Worm (Caenorhabditis elegans) whole organism, L3 larva: ENCODE results near the gene str-85.

Experiments used
- R02D3.7 ChIP-seq: fragments of 150-350 bp; optimal IDR thresholded peaks from 2 replicates; lab custom pipeline; 2014; ENCODE audit warnings: missing biosample characterization, missing genetic modification characterization
- ama-1 ChIP-seq: fragments of 150-350 bp; optimal IDR thresholded peaks from 2 replicates; lab custom pipeline; 2018
- ceh-16 ChIP-seq: sonication (generic microtip); optimal IDR thresholded peaks from 2 replicates; lab custom pipeline; 2017; ENCODE audit warnings: missing biosample characterization, missing genetic modification characterization
- ceh-82 ChIP-seq: fragments of 150-350 bp; optimal IDR thresholded peaks from 2 replicates; lab custom pipeline; 2014; ENCODE audit warnings: missing biosample characterization, missing genetic modification characterization
- ceh-9 ChIP-seq: sonication (generic microtip); optimal IDR thresholded peaks from 2 replicates; lab custom pipeline; 2018; ENCODE audit warnings: missing biosample characterization, missing genetic modification characterization
- egl-27 ChIP-seq: sonication (generic microtip); optimal IDR thresholded peaks from 4 replicates; lab custom pipeline; 2017; ENCODE audit warnings: missing biosample characterization, missing genetic modification reagents, missing genetic modification characterization
- egl-5 ChIP-seq: fragments of 150-350 bp; optimal IDR thresholded peaks from 2 replicates; lab custom pipeline; 2017; ENCODE audit warnings: missing biosample characterization, missing genetic modification reagents, missing genetic modification characterization, inconsistent platforms
- elt-2 ChIP-seq: sonication (generic microtip); optimal IDR thresholded peaks from 2 replicates; lab custom pipeline; 2016; ENCODE audit warnings: missing genetic modification reagents, mild to moderate bottlenecking, missing genetic modification characterization, missing compliant biosample characterization
- elt-3 ChIP-seq, 3 experiments: fragments of 150-350 bp in 1 of 3; sonication (generic microtip) in 2 of 3; optimal IDR thresholded peaks; 2 replicates in 2 of 3; 4 replicates in 1 of 3; lab custom pipeline; 2014 to 2017; ENCODE audit warnings: missing biosample characterization in 3 of 3, missing genetic modification characterization in 3 of 3
- eor-1 ChIP-seq, 2 experiments: fragments of 150-350 bp; optimal IDR thresholded peaks; 2 replicates each; lab custom pipeline; 2014 to 2018; ENCODE audit warnings: missing biosample characterization in 2 of 2, missing genetic modification characterization in 2 of 2
- fkh-2 ChIP-seq: fragments of 150-350 bp; optimal IDR thresholded peaks from 2 replicates; lab custom pipeline; 2014; ENCODE audit warnings: missing biosample characterization, missing genetic modification reagents, missing genetic modification characterization
- jun-1 ChIP-seq: fragments of 150-350 bp; optimal IDR thresholded peaks from 2 replicates; lab custom pipeline; 2014; ENCODE audit warnings: missing biosample characterization, missing genetic modification reagents, missing genetic modification characterization
- lin-15B ChIP-seq: fragments of 150-350 bp; optimal IDR thresholded peaks from 2 replicates; lab custom pipeline; 2014; ENCODE audit warnings: missing biosample characterization, missing genetic modification characterization
- lsy-12 ChIP-seq: sonication (generic microtip); optimal IDR thresholded peaks from 2 replicates; lab custom pipeline; 2016; ENCODE audit warnings: mild to moderate bottlenecking, missing genetic modification characterization, missing compliant biosample characterization
- mdl-1 ChIP-seq: fragments of 150-350 bp; optimal IDR thresholded peaks from 2 replicates; lab custom pipeline; 2014; ENCODE audit warnings: missing biosample characterization, missing genetic modification characterization
- mml-1 ChIP-seq: fragments of 150-350 bp; sonication (generic microtip); optimal IDR thresholded peaks from 3 replicates; lab custom pipeline; 2014; ENCODE audit warnings: missing biosample characterization, missing genetic modification characterization
- nfya-1 ChIP-seq: sonication (generic microtip); optimal IDR thresholded peaks from 2 replicates; lab custom pipeline; 2017; ENCODE audit warnings: missing genetic modification characterization, mild to moderate bottlenecking, missing compliant biosample characterization, antibody characterized with exemption, moderate library complexity; ENCODE audit not compliant: insufficient read depth
- nhr-12 ChIP-seq: fragments of 150-350 bp; optimal IDR thresholded peaks from 2 replicates; lab custom pipeline; 2014; ENCODE audit warnings: missing biosample characterization, missing genetic modification characterization
- nhr-23 ChIP-seq: fragments of 150-350 bp; optimal IDR thresholded peaks from 2 replicates; lab custom pipeline; 2014; ENCODE audit warnings: missing biosample characterization, missing genetic modification reagents, missing genetic modification characterization
- nhr-237 ChIP-seq: fragments of 150-350 bp; optimal IDR thresholded peaks from 2 replicates; lab custom pipeline; 2014; ENCODE audit warnings: missing biosample characterization, missing genetic modification characterization
- nhr-25 ChIP-seq: sonication (generic microtip); optimal IDR thresholded peaks from 2 replicates; lab custom pipeline; 2017; ENCODE audit warnings: missing biosample characterization, missing genetic modification characterization
- nhr-43 ChIP-seq: sonication (generic microtip); optimal IDR thresholded peaks from 2 replicates; lab custom pipeline; 2016; ENCODE audit warnings: mild to moderate bottlenecking, missing genetic modification characterization, missing compliant biosample characterization; ENCODE audit not compliant: poor library complexity, severe bottlenecking
- nhr-67 ChIP-seq: fragments of 150-350 bp; optimal IDR thresholded peaks from 2 replicates; lab custom pipeline; 2014; ENCODE audit warnings: missing biosample characterization, missing genetic modification characterization
- pqm-1 ChIP-seq: fragments of 150-350 bp; optimal IDR thresholded peaks from 2 replicates; lab custom pipeline; 2017; ENCODE audit warnings: missing biosample characterization, missing genetic modification characterization, inconsistent platforms
- skn-1 ChIP-seq: fragments of 150-350 bp; optimal IDR thresholded peaks from 2 replicates; lab custom pipeline; 2014; ENCODE audit warnings: missing biosample characterization, missing genetic modification characterization
- snpc-4 ChIP-seq: fragments of 150-350 bp; optimal IDR thresholded peaks from 2 replicates; lab custom pipeline; 2014; ENCODE audit warnings: missing biosample characterization, missing genetic modification characterization
- tbx-2 ChIP-seq: sonication (generic microtip); optimal IDR thresholded peaks from 2 replicates; lab custom pipeline; 2016; ENCODE audit warnings: mild to moderate bottlenecking, missing genetic modification characterization, missing compliant biosample characterization
- unc-62 ChIP-seq: fragments of 150-350 bp; sonication (generic microtip); optimal IDR thresholded peaks from 4 replicates; lab custom pipeline; 2014; ENCODE audit warnings: missing biosample characterization, missing genetic modification reagents, missing genetic modification characterization
- zag-1 ChIP-seq: fragments of 150-350 bp; optimal IDR thresholded peaks from 2 replicates; lab custom pipeline; 2014; ENCODE audit warnings: missing biosample characterization, missing genetic modification characterization
- ztf-4 ChIP-seq: fragments of 150-350 bp; optimal IDR thresholded peaks from 2 replicates; lab custom pipeline; 2014; ENCODE audit warnings: missing biosample characterization, missing genetic modification characterization

str-85 gene

DNA sequence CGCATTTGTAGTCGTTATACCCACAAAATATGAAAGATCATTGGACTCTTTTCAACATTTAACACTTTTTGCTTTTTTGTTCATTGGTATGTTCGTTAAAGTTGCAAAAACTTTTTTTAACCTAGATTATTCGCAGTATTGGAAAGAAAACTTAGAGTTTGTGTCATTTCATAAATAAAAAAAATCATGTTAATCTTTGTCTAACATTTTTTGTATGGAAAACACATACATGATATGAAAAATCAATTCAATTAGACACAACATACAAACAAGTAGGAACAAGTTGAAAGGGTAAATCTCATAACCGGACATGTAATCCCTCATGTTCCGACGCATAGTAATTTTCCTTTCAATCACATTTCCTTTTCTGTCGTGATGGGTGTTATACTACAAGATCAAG lies 15.5 kb upstream of the str-85 start, which contains the start of gene F59E11.2:
TSS of gene F59E11.2 (plus strand) at position 301 of the 400 bp plus-strand sequence.
- TF ChIP-seq elt-3 (tag; optimal IDR thresholded peaks at IDR 0.05; lab: Kevin White, UChicago): no peak
- TF ChIP-seq mml-1 (tag; lab: Kevin White, UChicago): no peak
- TF ChIP-seq mdl-1 (tag; lab: Kevin White, UChicago): no peak
- TF ChIP-seq snpc-4 (tag; lab: Kevin White, UChicago): no peak
- TF ChIP-seq nhr-237: no peak
- TF ChIP-seq ztf-4 (tag; lab: Kevin White, UChicago): no peak

DNA sequence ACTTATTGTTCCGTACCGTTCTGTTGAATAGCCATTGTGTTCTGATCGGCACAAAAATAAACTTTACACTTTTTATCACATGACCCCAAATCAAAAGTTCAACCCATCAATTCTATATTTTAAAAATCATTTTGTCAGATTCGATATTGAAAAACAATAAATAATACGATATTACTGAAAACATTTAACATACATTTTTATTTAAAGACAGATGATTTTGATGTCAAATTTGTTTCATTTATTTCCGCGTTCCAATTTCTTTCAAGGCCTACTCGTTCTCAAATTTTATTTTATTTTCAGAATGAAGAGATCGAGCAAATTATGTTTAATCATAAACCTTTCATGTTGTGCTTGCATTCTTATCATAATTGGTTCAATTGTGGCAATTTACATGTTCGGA lies 9.2 kb upstream of the str-85 start, which contains the start of gene F59E11.5:
TSS of gene F59E11.5 (plus strand) at position 301 of the 400 bp plus-strand sequence.
- no peak for TF ChIP-seq R02D3.7 (tag; lab: Kevin White, UChicago)
- TF ChIP-seq egl-5: no peak
- TF ChIP-seq ceh-82 (tag; lab: Kevin White, UChicago): no peak
- TF ChIP-seq snpc-4 (tag; lab: Kevin White, UChicago): no peak
- no peak for TF ChIP-seq unc-62
- no peak for TF ChIP-seq nhr-43 (tag; lab: Kevin White, UChicago)
- no peak for TF ChIP-seq mdl-1 (tag; lab: Kevin White, UChicago)
- no peak for TF ChIP-seq zag-1 (tag; lab: Kevin White, UChicago)
- TF ChIP-seq skn-1: no peak
- TF ChIP-seq pqm-1 (tag; lab: Kevin White, UChicago): no peak
- no peak for TF ChIP-seq nhr-67
- TF ChIP-seq nhr-237: no peak
- TF ChIP-seq nhr-25 (tag; lab: Kevin White, UChicago): no peak
- no peak for TF ChIP-seq nfya-1 (tag; lab: Kevin White, UChicago)
- no peak for TF ChIP-seq eor-1 (tag; optimal IDR thresholded peaks at IDR 0.05; lab: Kevin White, UChicago)
- no peak for TF ChIP-seq ama-1 (lab: Kevin White, UChicago)
- TF ChIP-seq lin-15B: no peak

DNA sequence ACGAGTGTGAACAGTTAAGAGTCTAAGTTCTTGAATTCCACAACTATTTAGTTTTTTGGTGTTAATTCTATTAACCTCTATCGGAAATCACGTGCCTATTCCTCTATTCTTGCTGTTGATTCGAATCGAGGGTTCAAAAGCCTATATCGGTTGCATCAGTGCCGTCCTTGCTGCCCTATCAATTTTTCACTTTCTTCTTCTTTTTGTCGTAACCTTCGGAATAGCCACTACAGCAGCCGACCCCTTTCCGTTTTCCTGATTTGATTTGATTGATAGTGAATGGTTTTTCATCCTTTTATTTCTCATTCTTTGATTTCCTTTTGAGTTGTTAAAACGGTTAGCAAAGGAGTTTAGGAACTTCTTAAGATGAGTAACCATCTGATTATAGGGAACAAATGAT lies 8.6 kb upstream of the str-85 start:
- peak; percentile 16 for TF ChIP-seq nhr-25 (tag; lab: Kevin White, UChicago)
- no peak for TF ChIP-seq ceh-9 (tag; lab: Kevin White, UChicago)
- peak in 2 of 3 experiments; percentile 21 to 33 for TF ChIP-seq elt-3 (tag; optimal IDR thresholded peaks at IDR 0.05; lab: Kevin White, UChicago)
- TF ChIP-seq nhr-43 (tag; lab: Kevin White, UChicago): peak; percentile 68
- peak; percentile 52 for TF ChIP-seq nhr-23

DNA sequence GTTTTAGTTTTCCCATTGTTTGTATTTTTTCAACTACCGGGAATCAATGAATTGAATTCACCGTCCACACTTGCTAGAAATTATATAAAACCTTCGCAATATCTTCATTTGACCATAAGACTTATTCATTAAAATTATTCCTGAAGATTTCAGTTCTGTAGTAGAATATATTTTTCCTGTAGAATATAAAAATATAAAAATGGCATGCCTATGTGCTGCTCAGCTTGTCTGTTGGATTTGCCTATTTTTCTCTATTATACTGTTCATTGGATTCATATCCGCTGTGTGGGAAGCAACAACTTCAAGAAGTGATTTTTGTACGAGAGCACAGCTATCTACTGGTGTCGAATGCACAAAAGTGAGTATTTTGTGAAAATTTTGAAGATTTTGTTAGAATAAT lies 6.0 kb upstream of the str-85 start, which contains the start of gene F59E11.6:
TSS of gene F59E11.6 (plus strand) at position 111 of the 400 bp plus-strand sequence.
- TF ChIP-seq unc-62 (no peak), nhr-12 (no peak), fkh-2 (tag; lab: Kevin White, UChicago) (no peak), jun-1 (tag; lab: Kevin White, UChicago) (no peak), lsy-12 (tag; lab: Kevin White, UChicago) (no peak), egl-27 (tag; lab: Kevin White, UChicago) (no peak), ceh-9 (tag; lab: Kevin White, UChicago) (no peak), ceh-16 (tag; lab: Kevin White, UChicago) (no peak), elt-2 (tag; lab: Kevin White, UChicago) (no peak), pqm-1 (tag; lab: Kevin White, UChicago) (no peak), R02D3.7 (tag; lab: Kevin White, UChicago) (no peak), eor-1 (tag; optimal IDR thresholded peaks at IDR 0.05; lab: Kevin White, UChicago) (no peak), elt-3 (tag; optimal IDR thresholded peaks at IDR 0.05; lab: Kevin White, UChicago) (no peak), skn-1 (no peak), tbx-2 (tag; lab: Kevin White, UChicago) (no peak)

DNA sequence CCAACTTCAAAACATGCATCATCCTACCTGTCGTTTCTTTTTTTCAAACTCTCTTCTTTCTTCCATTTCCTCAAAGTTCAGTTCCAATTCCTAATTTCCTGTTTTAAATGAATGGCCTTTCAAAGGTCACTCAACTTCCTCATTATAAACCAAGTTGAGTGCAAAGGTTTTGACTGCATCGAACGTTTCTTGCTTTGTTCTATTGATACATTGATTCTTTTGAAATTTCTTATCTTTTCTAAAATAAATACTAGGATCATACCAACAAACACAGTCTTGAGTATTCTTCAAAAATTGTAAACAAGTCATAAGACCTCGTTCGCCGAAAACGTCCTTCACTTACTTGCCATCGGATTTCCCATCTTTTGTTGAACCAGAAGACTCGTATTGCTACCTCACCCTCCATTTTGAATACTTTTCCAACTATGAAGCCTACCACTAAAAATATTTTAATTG lies 4.6 kb upstream of the str-85 start, which contains the start of gene F59E11.7:
TSS of gene F59E11.7 (plus strand) at position 51 of the 456 bp plus-strand sequence.
- TF ChIP-seq nhr-25 (tag; lab: Kevin White, UChicago): peak; percentile 40
- no peak for TF ChIP-seq eor-1 (tag; optimal IDR thresholded peaks at IDR 0.05; lab: Kevin White, UChicago)

DNA sequence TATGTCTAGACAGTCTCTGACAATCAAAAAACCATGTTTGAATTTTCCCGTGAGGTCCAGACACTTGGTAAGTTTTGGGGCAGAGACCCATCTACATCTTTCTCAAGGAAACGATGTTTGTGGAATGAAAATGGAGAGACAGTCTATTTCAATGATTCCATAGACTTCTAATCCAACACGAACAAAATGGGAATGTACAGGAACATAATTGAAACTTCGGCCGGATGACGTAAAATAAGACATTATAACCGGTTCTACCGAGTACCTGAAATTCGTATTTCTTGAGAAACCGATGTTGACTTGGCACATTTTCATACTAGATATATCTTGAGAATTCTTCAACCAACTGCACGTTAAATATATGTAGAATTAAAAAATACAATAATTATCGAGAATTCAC lies 2.5 kb upstream of the str-85 start, which contains the start of gene str-87:
TSS of gene str-87 (minus strand) at position 101 of the 400 bp plus-strand sequence.
- TF ChIP-seq zag-1 (tag; lab: Kevin White, UChicago): no peak
- TF ChIP-seq eor-1 (tag; optimal IDR thresholded peaks at IDR 0.05; lab: Kevin White, UChicago): no peak
- no peak for TF ChIP-seq lsy-12 (tag; lab: Kevin White, UChicago)
- TF ChIP-seq elt-2 (tag; lab: Kevin White, UChicago): no peak
- no peak for TF ChIP-seq ceh-82 (tag; lab: Kevin White, UChicago)
